Worm (Caenorhabditis elegans) whole organism, young adult: ENCODE measurements around the gene eat-6.
A peak's percentile ranks its signal among the peaks of the same experiment; 100 is the strongest.

Experiments
- C17E4.6 ChIP-seq: fragments of 200-800 bp; sonication (Bioruptor generic); IDR thresholded peaks from 2 replicates; pipeline ENCODE4 v1.3.6; 2022; ENCODE audit warnings: missing genetic modification reagents, missing genetic modification characterization, missing compliant biosample characterization
- F23B12.7 ChIP-seq: sonication (generic microtip); optimal IDR thresholded peaks from 2 replicates; lab custom pipeline; 2017; ENCODE audit warnings: missing genetic modification characterization, mild to moderate bottlenecking, missing compliant biosample characterization, antibody characterized with exemption, moderate library complexity; ENCODE audit not compliant: insufficient read depth
- F49E8.2 ChIP-seq: sonication (generic microtip); optimal IDR thresholded peaks from 3 replicates; lab custom pipeline; 2017; ENCODE audit warnings: missing genetic modification characterization, mild to moderate bottlenecking, missing compliant biosample characterization, antibody characterized with exemption, moderate library complexity; ENCODE audit not compliant: insufficient read depth
- F57C9.4 ChIP-seq: sonication (generic microtip); optimal IDR thresholded peaks from 2 replicates; lab custom pipeline; 2017; ENCODE audit warnings: mild to moderate bottlenecking, missing genetic modification characterization, missing compliant biosample characterization
- T26A5.8 ChIP-seq: sonication (generic microtip); optimal IDR thresholded peaks from 2 replicates; lab custom pipeline; 2016; ENCODE audit warnings: missing genetic modification characterization, missing compliant biosample characterization
- ama-1 ChIP-seq, 3 experiments: fragments of 150-350 bp in 1 of 3; sonication (generic microtip) in 2 of 3; optimal IDR thresholded peaks; 2 replicates each; lab custom pipeline; 2014 to 2018; ENCODE audit warnings: missing biosample characterization in 2 of 3, missing genetic modification characterization in 2 of 3, missing genetic modification reagents in 2 of 3
- ceh-27 ChIP-seq: fragments of 200-800 bp; sonication (Bioruptor generic); optimal IDR thresholded peaks from 2 replicates; lab custom pipeline; 2018; ENCODE audit warnings: mild to moderate bottlenecking, missing genetic modification characterization, moderate library complexity, missing compliant biosample characterization
- ceh-40 ChIP-seq: fragments of 200-800 bp; sonication (Bioruptor generic); IDR thresholded peaks from 2 replicates; pipeline ENCODE4 v1.3.6; 2022; ENCODE audit warnings: missing genetic modification characterization, missing compliant biosample characterization
- die-1 ChIP-seq: sonication (generic microtip); optimal IDR thresholded peaks from 2 replicates; lab custom pipeline; 2016; ENCODE audit warnings: missing genotype, mild to moderate bottlenecking, missing genetic modification characterization, missing compliant biosample characterization
- efl-1 ChIP-seq: fragments of 150-350 bp; optimal IDR thresholded peaks from 2 replicates; lab custom pipeline; 2014; ENCODE audit warnings: missing biosample characterization, missing genetic modification reagents, missing genetic modification characterization
- egl-18 ChIP-seq: fragments of 200-800 bp; sonication (Bioruptor generic); IDR thresholded peaks from 2 replicates; pipeline ENCODE4 v1.3.6; 2022; ENCODE audit warnings: missing genetic modification reagents, missing genetic modification characterization, missing compliant biosample characterization
- egrh-3 ChIP-seq: fragments of 200-800 bp; sonication (Bioruptor generic); IDR thresholded peaks from 2 replicates; pipeline ENCODE4 v1.3.6; 2022; ENCODE audit warnings: missing genetic modification reagents, missing genetic modification characterization, missing compliant biosample characterization
- ets-4 ChIP-seq: fragments of 200-800 bp; sonication (Bioruptor generic); optimal IDR thresholded peaks from 2 replicates; lab custom pipeline; 2018; ENCODE audit warnings: mild to moderate bottlenecking, missing genetic modification characterization, missing compliant biosample characterization
- fkh-3 ChIP-seq: sonication (generic microtip); optimal IDR thresholded peaks from 2 replicates; lab custom pipeline; 2016; ENCODE audit warnings: mild to moderate bottlenecking, missing genetic modification characterization, missing compliant biosample characterization
- gei-17 ChIP-seq: fragments of 200-800 bp; sonication (Bioruptor generic); optimal IDR thresholded peaks from 2 replicates; lab custom pipeline; 2018; ENCODE audit warnings: mild to moderate bottlenecking, missing genetic modification characterization, missing compliant biosample characterization
- him-1 ChIP-seq: sonication (generic microtip); optimal IDR thresholded peaks from 2 replicates; lab custom pipeline; 2016; ENCODE audit warnings: missing genotype, missing genetic modification reagents, missing genetic modification characterization, missing compliant biosample characterization
- hmg-20 ChIP-seq: fragments of 200-800 bp; sonication (Bioruptor generic); IDR thresholded peaks from 2 replicates; pipeline ENCODE4 v1.3.6; 2022; ENCODE audit warnings: missing genetic modification reagents, missing genetic modification characterization, missing compliant biosample characterization
- hrde-1 ChIP-seq: sonication (generic microtip); optimal IDR thresholded peaks from 2 replicates; lab custom pipeline; 2016; ENCODE audit warnings: missing genetic modification characterization, mild to moderate bottlenecking, missing compliant biosample characterization, moderate library complexity, missing genotype, missing genetic modification reagents, borderline replicate concordance
- hsf-1 ChIP-seq: fragments of 200-800 bp; sonication (Bioruptor generic); IDR thresholded peaks from 2 replicates; pipeline ENCODE4 v1.3.6; 2022; ENCODE audit warnings: missing genetic modification reagents, missing genetic modification characterization, missing compliant biosample characterization
- lin-40 ChIP-seq: sonication (generic microtip); optimal IDR thresholded peaks from 2 replicates; lab custom pipeline; 2016; ENCODE audit warnings: missing genetic modification characterization, mild to moderate bottlenecking, missing compliant biosample characterization, missing genotype, missing genetic modification reagents
- lir-1 ChIP-seq: fragments of 200-800 bp; sonication (Bioruptor generic); conservative IDR thresholded peaks from 2 replicates; pipeline ENCODE4 v1.3.6; 2022; ENCODE audit warnings: missing genetic modification reagents, missing genetic modification characterization, missing compliant biosample characterization
- madf-6 ChIP-seq: fragments of 200-800 bp; sonication (Bioruptor generic); IDR thresholded peaks from 2 replicates; pipeline ENCODE4 v1.3.6; 2022; ENCODE audit warnings: missing genetic modification reagents, missing genetic modification characterization, missing compliant biosample characterization
- madf-8 ChIP-seq: fragments of 200-800 bp; sonication (Bioruptor generic); conservative IDR thresholded peaks from 2 replicates; pipeline ENCODE4 v1.3.6; 2022; ENCODE audit warnings: missing genetic modification reagents, missing genetic modification characterization, missing compliant biosample characterization
- mxl-1 ChIP-seq: sonication (generic microtip); optimal IDR thresholded peaks from 2 replicates; lab custom pipeline; 2016; ENCODE audit warnings: missing genetic modification characterization, missing compliant biosample characterization
- nhr-120 ChIP-seq: fragments of 200-800 bp; sonication (Bioruptor generic); IDR thresholded peaks from 2 replicates; pipeline ENCODE4 v1.3.6; 2022; ENCODE audit warnings: missing genetic modification characterization, missing compliant biosample characterization
- nhr-80 ChIP-seq: sonication (generic microtip); optimal IDR thresholded peaks from 2 replicates; lab custom pipeline; 2016; ENCODE audit warnings: missing genetic modification characterization, missing compliant biosample characterization
- repo-1 ChIP-seq: sonication (generic microtip); optimal IDR thresholded peaks from 2 replicates; lab custom pipeline; 2017; ENCODE audit warnings: mild to moderate bottlenecking, missing genetic modification characterization, missing compliant biosample characterization
- rpc-1 ChIP-seq, 2 experiments: fragments of 150-350 bp in 1 of 2; sonication (generic microtip) in 1 of 2; optimal IDR thresholded peaks; 2 replicates each; lab custom pipeline; 2014 to 2018; ENCODE audit warnings: missing biosample characterization in 1 of 2, missing genetic modification characterization in 1 of 2, missing genetic modification reagents in 1 of 2, missing genotype in 1 of 2
- sdz-38 ChIP-seq: sonication (generic microtip); optimal IDR thresholded peaks from 2 replicates; lab custom pipeline; 2016; ENCODE audit warnings: missing genotype, missing genetic modification characterization, missing compliant biosample characterization
- snpc-4 ChIP-seq, 5 experiments: fragments of 150-350 bp in 1 of 5; sonication (generic microtip) in 4 of 5; optimal IDR thresholded peaks; 2 replicates each; lab custom pipeline; 2014 to 2018; ENCODE audit warnings: missing genetic modification characterization in 5 of 5, missing biosample characterization in 3 of 5, antibody characterized with exemption in 2 of 5, mild to moderate bottlenecking in 2 of 5, missing compliant biosample characterization in 2 of 5, missing genotype in 2 of 5, moderate library complexity in 2 of 5, missing genetic modification reagents in 1 of 5
- somi-1 ChIP-seq: fragments of 200-800 bp; sonication (Bioruptor generic); optimal IDR thresholded peaks from 2 replicates; lab custom pipeline; 2018; ENCODE audit warnings: mild to moderate bottlenecking, missing genetic modification characterization, missing compliant biosample characterization
- sptf-2 ChIP-seq: fragments of 200-800 bp; sonication (Bioruptor generic); optimal IDR thresholded peaks from 2 replicates; lab custom pipeline; 2018; ENCODE audit warnings: mild to moderate bottlenecking, missing genetic modification characterization, missing compliant biosample characterization
- ztf-26 ChIP-seq: sonication (generic microtip); optimal IDR thresholded peaks from 2 replicates; lab custom pipeline; 2017; ENCODE audit warnings: missing genetic modification characterization, missing compliant biosample characterization

The eat-6 gene

ce11 chrV:13116114-13116603 lies 13.6 kb downstream of the eat-6 start, which contains the start of gene acly-2:
Gene acly-2, plus strand, starts transcription at chrV:13116488.
- TF ChIP-seq ama-1 (optimal IDR thresholded peaks at IDR 0.05; lab: Kevin White, UChicago) (no peak), ama-1 (GFP tag; optimal IDR thresholded peaks at IDR 0.05; lab: Kevin White, UChicago) (no peak), madf-6 (GFP tag; lab: Robert Waterston, UW) (peak; percentile 59), F57C9.4 (tag; lab: Kevin White, UChicago) (no peak), madf-8 (peak; percentile 18; the same call in 1 of the 2 replicates), hmg-20 (no peak), F49E8.2 (tag; lab: Kevin White, UChicago) (no peak), nhr-80 (tag; lab: Kevin White, UChicago) (no peak), F23B12.7 (tag; lab: Kevin White, UChicago) (no peak), sptf-2 (GFP tag; lab: Kevin White, UChicago) (no peak), repo-1 (tag; lab: Kevin White, UChicago) (no peak), efl-1 (GFP tag; lab: Kevin White, UChicago) (peak; percentile 54), nhr-120 (GFP tag; lab: Robert Waterston, UW) (no peak), mxl-1 (tag; lab: Kevin White, UChicago) (no peak), snpc-4 (GFP tag; optimal IDR thresholded peaks at IDR 0.05; lab: Kevin White, UChicago) (no peak), snpc-4 (tag; optimal IDR thresholded peaks at IDR 0.05; lab: Kevin White, UChicago) (peak in 1 of 4 experiments; percentile 27), gei-17 (no peak)

- TF ChIP-seq ets-4 (GFP tag; lab: Kevin White, UChicago), result no peak
- no peak for TF ChIP-seq C17E4.6 (GFP tag; lab: Robert Waterston, UW)
- TF ChIP-seq lin-40, result no peak
- TF ChIP-seq somi-1 (GFP tag; lab: Kevin White, UChicago), result no peak
- TF ChIP-seq hrde-1, result no peak
- TF ChIP-seq hsf-1 (GFP tag; lab: Robert Waterston, UW), result no peak
- TF ChIP-seq hmg-20, result no peak
- no peak for TF ChIP-seq rpc-1 (optimal IDR thresholded peaks at IDR 0.05; lab: Kevin White, UChicago)
- no peak for TF ChIP-seq rpc-1 (tag; optimal IDR thresholded peaks at IDR 0.05; lab: Kevin White, UChicago)
- TF ChIP-seq die-1 (tag; lab: Kevin White, UChicago), result no peak
- no peak for TF ChIP-seq ceh-27 (GFP tag; lab: Kevin White, UChicago)
- no peak for TF ChIP-seq lir-1 (GFP tag; lab: Robert Waterston, UW)
- TF ChIP-seq ceh-40 (GFP tag; lab: Robert Waterston, UW), result no peak
- no peak for TF ChIP-seq snpc-4 (GFP tag; optimal IDR thresholded peaks at IDR 0.05; lab: Kevin White, UChicago)
- TF ChIP-seq snpc-4 (tag; optimal IDR thresholded peaks at IDR 0.05; lab: Kevin White, UChicago), result no peak
- TF ChIP-seq repo-1 (tag; lab: Kevin White, UChicago), result no peak
- no peak for TF ChIP-seq efl-1 (GFP tag; lab: Kevin White, UChicago)
- no peak for TF ChIP-seq egrh-3 (GFP tag; lab: Robert Waterston, UW)
Measured at ce11 chrV:13114552-13115237, 15.1 kb downstream of the eat-6 start.

- no peak for TF ChIP-seq T26A5.8 (tag; lab: Kevin White, UChicago)
- no peak for TF ChIP-seq ets-4 (GFP tag; lab: Kevin White, UChicago)
- no peak for TF ChIP-seq fkh-3 (tag; lab: Kevin White, UChicago)
- no peak for TF ChIP-seq nhr-120 (GFP tag; lab: Robert Waterston, UW)
- TF ChIP-seq sdz-38 (tag; lab: Kevin White, UChicago), result no peak
- no peak for TF ChIP-seq egl-18 (GFP tag; lab: Robert Waterston, UW)
- no peak for TF ChIP-seq ztf-26
- no peak for TF ChIP-seq somi-1 (GFP tag; lab: Kevin White, UChicago)
- no peak for TF ChIP-seq him-1 (tag; lab: Kevin White, UChicago)
Measured at ce11 chrV:13112937-13113497, 16.8 kb downstream of the eat-6 start.
